Worm (Caenorhabditis elegans) whole organism, L2 larva: ENCODE data around the gene ubc-19.

Source experiments
- C34F6.9 ChIP-seq: fragments of 150-350 bp; optimal IDR thresholded peaks from 2 replicates; lab custom pipeline; 2014; ENCODE audit warnings: missing biosample characterization, missing genetic modification characterization
- ceh-16 ChIP-seq: fragments of 150-350 bp; optimal IDR thresholded peaks from 2 replicates; lab custom pipeline; 2014; ENCODE audit warnings: missing biosample characterization, missing genetic modification characterization
- ceh-82 ChIP-seq: fragments of 150-350 bp; optimal IDR thresholded peaks from 2 replicates; lab custom pipeline; 2014; ENCODE audit warnings: missing biosample characterization, missing genetic modification characterization
- lin-11 ChIP-seq: fragments of 150-350 bp; sonication (generic microtip); optimal IDR thresholded peaks from 2 replicates; lab custom pipeline; 2014; ENCODE audit warnings: missing biosample characterization, missing genetic modification characterization, inconsistent platforms, mixed read lengths
- lin-39 ChIP-seq: fragments of 150-350 bp; optimal IDR thresholded peaks from 2 replicates; lab custom pipeline; 2014; ENCODE audit warnings: missing biosample characterization, missing genetic modification reagents, missing genetic modification characterization
- nhr-25 ChIP-seq: fragments of 150-350 bp; sonication (generic microtip); optimal IDR thresholded peaks from 3 replicates; lab custom pipeline; 2014; ENCODE audit warnings: missing biosample characterization, missing genetic modification characterization
- zag-1 ChIP-seq: fragments of 150-350 bp; optimal IDR thresholded peaks from 2 replicates; lab custom pipeline; 2014; ENCODE audit warnings: missing biosample characterization, missing genetic modification characterization

- TF ChIP-seq lin-11 (tag; lab: Kevin White, UChicago), result no peak
- TF ChIP-seq lin-39, result no peak
- no peak for TF ChIP-seq ceh-82
- no peak for TF ChIP-seq ceh-16 (tag; lab: Kevin White, UChicago)
- no peak for TF ChIP-seq nhr-25
- no peak for TF ChIP-seq zag-1 (tag; lab: Kevin White, UChicago)
- no peak for TF ChIP-seq C34F6.9 (tag; lab: Kevin White, UChicago)
Measured at ce11 chrV:18639601-18640354, 49.8 kb downstream of the ubc-19 start, which contains the start of gene egas-1.
